Worm (Caenorhabditis elegans): ENCODE measurements around the gene Y75B7AR.1.

ce11 chrV:1378010-1378409 lies 14.8 kb downstream of the Y75B7AR.1 start:
- TF ChIP-seq zag-1 (tag; optimal IDR thresholded peaks at IDR 0.05) (no peak), snpc-4 (tag; optimal IDR thresholded peaks at IDR 0.05) (no peak)

Measured in whole organism, L2 larva.